Fruit fly (Drosophila melanogaster) whole organism, embryonic: ENCODE measurements around the gene Epp.
A peak's percentile ranks its signal among the peaks of the same experiment; 100 is the strongest.

Experiments used
- Aef1 ChIP-seq: fragments of 200-800 bp; sonication (Bioruptor generic); IDR thresholded peaks from 3 replicates; pipeline ENCODE4 v1.3.6; 2022; ENCODE audit warnings: missing biosample characterization, missing genetic modification characterization
- Atf6 ChIP-seq: fragments of 200-800 bp; sonication (Bioruptor generic); IDR thresholded peaks from 2 replicates; pipeline ENCODE4 v1.3.6; 2022; ENCODE audit warnings: missing biosample characterization, missing genetic modification characterization
- Bgb ChIP-seq: fragments of 200-800 bp; sonication (Bioruptor generic); IDR thresholded peaks from 2 replicates; pipeline ENCODE4 v1.3.6; 2022; ENCODE audit warnings: missing biosample characterization, missing genetic modification characterization; ENCODE audit not compliant: partially characterized antibody
- C15 ChIP-seq: fragments of 200-800 bp; sonication (Bioruptor generic); IDR thresholded peaks from 3 replicates; pipeline ENCODE4 v1.3.6; 2022; ENCODE audit warnings: missing biosample characterization, missing genetic modification characterization
- CG10565 ChIP-seq: fragments of 200-800 bp; sonication (Bioruptor generic); optimal IDR thresholded peaks from 3 replicates; lab custom pipeline; 2016; ENCODE audit warnings: missing biosample characterization, mild to moderate bottlenecking, missing genetic modification characterization
- CG10654 ChIP-seq: fragments of 200-800 bp; sonication (Bioruptor generic); optimal IDR thresholded peaks from 2 replicates; lab custom pipeline; 2016; ENCODE audit warnings: missing biosample characterization, missing genetic modification characterization
- CG11560 ChIP-seq: fragments of 200-800 bp; sonication (Bioruptor generic); IDR thresholded peaks from 3 replicates; pipeline ENCODE4 v1.3.6; 2022; ENCODE audit warnings: missing biosample characterization, missing genetic modification characterization
- CG11696 ChIP-seq: fragments of 200-800 bp; sonication (Bioruptor generic); IDR thresholded peaks from 2 replicates; pipeline ENCODE4 v1.3.6; 2022; ENCODE audit warnings: missing biosample characterization, missing genetic modification characterization
- CG12071 ChIP-seq: fragments of 200-800 bp; sonication (Bioruptor generic); optimal IDR thresholded peaks from 3 replicates; lab custom pipeline; 2018; ENCODE audit warnings: missing biosample characterization, mild to moderate bottlenecking, missing genetic modification characterization
- CG12659 ChIP-seq: fragments of 200-800 bp; sonication (Bioruptor generic); optimal IDR thresholded peaks from 3 replicates; lab custom pipeline; 2017; ENCODE audit warnings: mild to moderate bottlenecking, missing biosample characterization, missing genetic modification reagents, missing genetic modification characterization
- CG13424 ChIP-seq: fragments of 200-800 bp; sonication (Bioruptor generic); optimal IDR thresholded peaks from 2 replicates; lab custom pipeline; 2019; ENCODE audit warnings: missing biosample characterization, mild to moderate bottlenecking, missing genetic modification characterization, moderate library complexity
- CG14441 ChIP-seq: fragments of 200-800 bp; sonication (Bioruptor generic); IDR thresholded peaks from 2 replicates; pipeline ENCODE4 v1.3.6; 2022; ENCODE audit warnings: missing biosample characterization, missing genetic modification characterization
- CG18619 ChIP-seq: fragments of 200-800 bp; sonication (Bioruptor generic); optimal IDR thresholded peaks from 3 replicates; lab custom pipeline; 2017; ENCODE audit warnings: missing biosample characterization, mild to moderate bottlenecking, missing genetic modification characterization
- CG18764 ChIP-seq: fragments of 200-800 bp; sonication (Bioruptor generic); optimal IDR thresholded peaks from 3 replicates; lab custom pipeline; 2016; ENCODE audit warnings: missing biosample characterization, missing genetic modification characterization
- CG3163 ChIP-seq: fragments of 200-800 bp; sonication (Bioruptor generic); optimal IDR thresholded peaks from 3 replicates; lab custom pipeline; 2016; ENCODE audit warnings: missing biosample characterization, missing genetic modification characterization
- CG32532 ChIP-seq: fragments of 200-800 bp; sonication (Bioruptor generic); IDR thresholded peaks from 2 replicates; pipeline ENCODE4 v1.3.6; 2022; ENCODE audit warnings: missing biosample characterization, missing genetic modification characterization
- CG34376 ChIP-seq: fragments of 200-800 bp; sonication (Bioruptor generic); optimal IDR thresholded peaks from 2 replicates; lab custom pipeline; 2018; ENCODE audit warnings: missing biosample characterization, mild to moderate bottlenecking, missing genetic modification characterization
- CG3838 ChIP-seq: fragments of 200-800 bp; sonication (Bioruptor generic); optimal IDR thresholded peaks from 3 replicates; lab custom pipeline; 2016; ENCODE audit warnings: missing biosample characterization, missing genetic modification characterization
- CG3995 ChIP-seq: fragments of 200-800 bp; sonication (Bioruptor generic); optimal IDR thresholded peaks from 3 replicates; lab custom pipeline; 2016; ENCODE audit warnings: missing biosample characterization, missing genetic modification characterization
- CG4328 ChIP-seq: fragments of 200-800 bp; sonication (Bioruptor generic); optimal IDR thresholded peaks from 3 replicates; lab custom pipeline; 2017; ENCODE audit warnings: missing biosample characterization, missing genetic modification reagents, missing genetic modification characterization
- CG6254 ChIP-seq: fragments of 200-800 bp; sonication (Bioruptor generic); optimal IDR thresholded peaks from 3 replicates; lab custom pipeline; 2017; ENCODE audit warnings: mild to moderate bottlenecking, missing biosample characterization, missing genetic modification reagents, missing genetic modification characterization
- CG7839 ChIP-seq: fragments of 200-800 bp; sonication (Bioruptor generic); optimal IDR thresholded peaks from 3 replicates; lab custom pipeline; 2018; ENCODE audit warnings: missing biosample characterization, mild to moderate bottlenecking, missing genetic modification characterization, moderate library complexity
- CG9817 ChIP-seq: fragments of 200-800 bp; sonication (Bioruptor generic); optimal IDR thresholded peaks from 2 replicates; lab custom pipeline; 2018; ENCODE audit warnings: missing biosample characterization, mild to moderate bottlenecking, missing genetic modification characterization, moderate library complexity
- CG9932 ChIP-seq: fragments of 200-800 bp; sonication (Bioruptor generic); IDR thresholded peaks from 2 replicates; pipeline ENCODE4 v1.3.6; 2022; ENCODE audit warnings: missing biosample characterization, missing genetic modification characterization
- Dip2 ChIP-seq: fragments of 200-800 bp; sonication (Bioruptor generic); IDR thresholded peaks from 2 replicates; pipeline ENCODE4 v1.3.6; 2022; ENCODE audit warnings: missing biosample characterization, missing genetic modification characterization
- Elba2 ChIP-seq: fragments of 200-800 bp; sonication (Bioruptor generic); optimal IDR thresholded peaks from 3 replicates; lab custom pipeline; 2016; ENCODE audit warnings: missing biosample characterization, missing genetic modification characterization
- HmgZ ChIP-seq: fragments of 200-800 bp; sonication (Bioruptor generic); optimal IDR thresholded peaks from 2 replicates; lab custom pipeline; 2018; ENCODE audit warnings: missing biosample characterization, mild to moderate bottlenecking, missing genetic modification characterization
- Hr3 ChIP-seq: fragments of 200-800 bp; sonication (Bioruptor generic); optimal IDR thresholded peaks from 3 replicates; lab custom pipeline; 2016; ENCODE audit warnings: missing biosample characterization, missing genetic modification characterization
- Hr39 ChIP-seq: fragments of >200 bp; optimal IDR thresholded peaks from 2 replicates; lab custom pipeline; 2017
- Hsf ChIP-seq: fragments of 200-800 bp; sonication (Bioruptor generic); optimal IDR thresholded peaks from 3 replicates; lab custom pipeline; 2016; ENCODE audit warnings: missing biosample characterization, missing genetic modification characterization
- Jarid2 ChIP-seq: fragments of 200-800 bp; sonication (Bioruptor generic); optimal IDR thresholded peaks from 3 replicates; lab custom pipeline; 2017; ENCODE audit warnings: mild to moderate bottlenecking, missing biosample characterization, missing genetic modification reagents, missing genetic modification characterization
- Myb ChIP-seq: fragments of 200-800 bp; sonication (Bioruptor generic); optimal IDR thresholded peaks from 2 replicates; lab custom pipeline; 2016; ENCODE audit warnings: missing biosample characterization, missing genetic modification characterization
- Ptx1 ChIP-seq: fragments of 200-800 bp; sonication (Bioruptor generic); IDR thresholded peaks from 2 replicates; pipeline ENCODE4 v1.3.6; 2022; ENCODE audit warnings: missing biosample characterization, missing genetic modification characterization
- Side ChIP-seq: fragments of 200-800 bp; sonication (Bioruptor generic); optimal IDR thresholded peaks from 2 replicates; lab custom pipeline; 2016; ENCODE audit warnings: missing biosample characterization, missing genetic modification characterization
- az2 ChIP-seq: fragments of 200-800 bp; sonication (Bioruptor generic); optimal IDR thresholded peaks from 3 replicates; lab custom pipeline; 2016; ENCODE audit warnings: missing biosample characterization, missing genetic modification characterization
- bowl ChIP-seq: fragments of 200-800 bp; sonication (Bioruptor generic); IDR thresholded peaks from 2 replicates; pipeline ENCODE4 v1.3.6; 2022; ENCODE audit warnings: missing biosample characterization, missing genetic modification characterization
- dan ChIP-seq: fragments of 200-800 bp; sonication (Bioruptor generic); IDR thresholded peaks from 2 replicates; pipeline ENCODE4 v1.3.6; 2022; ENCODE audit warnings: missing biosample characterization, missing genetic modification characterization
- dpn ChIP-seq, 2 experiments: fragments of 200-800 bp; sonication (Bioruptor generic); optimal IDR thresholded peaks; 3 replicates each; lab custom pipeline; 2016; ENCODE audit warnings: missing biosample characterization in 2 of 2, missing genetic modification characterization in 2 of 2
- dysf ChIP-seq: fragments of 200-800 bp; sonication (Bioruptor generic); IDR thresholded peaks from 3 replicates; pipeline ENCODE4 v1.3.6; 2022; ENCODE audit warnings: missing biosample characterization, missing genetic modification characterization
- gsb ChIP-seq: fragments of 200-800 bp; sonication (Bioruptor generic); IDR thresholded peaks from 2 replicates; pipeline ENCODE4 v1.3.6; 2022; ENCODE audit warnings: missing biosample characterization, missing genetic modification characterization
- inv ChIP-seq: fragments of 200-800 bp; sonication (Bioruptor generic); IDR thresholded peaks from 2 replicates; pipeline ENCODE4 v1.3.6; 2022; ENCODE audit warnings: missing biosample characterization, missing genetic modification characterization; ENCODE audit not compliant: partially characterized antibody
- mam ChIP-seq: fragments of 200-800 bp; sonication (Bioruptor generic); optimal IDR thresholded peaks from 3 replicates; lab custom pipeline; 2016; ENCODE audit warnings: missing biosample characterization, missing genetic modification characterization
- nau ChIP-seq: fragments of 200-800 bp; sonication (Bioruptor generic); optimal IDR thresholded peaks from 3 replicates; lab custom pipeline; 2017; ENCODE audit warnings: missing biosample characterization, mild to moderate bottlenecking, missing genetic modification characterization, missing genetic modification reagents
- peb ChIP-seq: fragments of 200-800 bp; sonication (Bioruptor generic); IDR thresholded peaks from 2 replicates; pipeline ENCODE4 v1.3.6; 2022; ENCODE audit warnings: missing biosample characterization, missing genetic modification characterization
- ro ChIP-seq: fragments of 200-800 bp; sonication (Bioruptor generic); IDR thresholded peaks from 2 replicates; pipeline ENCODE4 v1.3.6; 2022; ENCODE audit warnings: missing biosample characterization, missing genetic modification characterization
- schlank ChIP-seq: fragments of 200-800 bp; sonication (Bioruptor generic); optimal IDR thresholded peaks from 2 replicates; lab custom pipeline; 2018; ENCODE audit warnings: missing biosample characterization, mild to moderate bottlenecking, missing genetic modification characterization
- so ChIP-seq: fragments of 200-800 bp; sonication (Bioruptor generic); IDR thresholded peaks from 3 replicates; pipeline ENCODE4 v1.3.6; 2022; ENCODE audit warnings: missing biosample characterization, missing genetic modification characterization
- sug ChIP-seq: fragments of 200-800 bp; optimal IDR thresholded peaks from 2 replicates; lab custom pipeline; 2019; ENCODE audit warnings: missing biosample characterization, mild to moderate bottlenecking, missing genetic modification characterization, moderate library complexity
- tgo ChIP-seq: fragments of 200-800 bp; sonication (Bioruptor generic); IDR thresholded peaks from 3 replicates; pipeline ENCODE4 v1.3.6; 2022; ENCODE audit warnings: missing biosample characterization, missing genetic modification characterization
- trem ChIP-seq: fragments of 200-800 bp; optimal IDR thresholded peaks from 3 replicates; lab custom pipeline; 2019; ENCODE audit warnings: missing biosample characterization, mild to moderate bottlenecking, missing genetic modification characterization, moderate library complexity
- tup ChIP-seq: fragments of 200-800 bp; sonication (Bioruptor generic); optimal IDR thresholded peaks from 2 replicates; lab custom pipeline; 2016; ENCODE audit warnings: missing biosample characterization, mild to moderate bottlenecking, missing genetic modification characterization, moderate library complexity
- vfl ChIP-seq: fragments of 200-800 bp; sonication (Bioruptor generic); optimal IDR thresholded peaks from 2 replicates; lab custom pipeline; 2016; ENCODE audit warnings: missing biosample characterization, missing genetic modification characterization
- wdn ChIP-seq: fragments of 200-800 bp; sonication (Bioruptor generic); IDR thresholded peaks from 2 replicates; pipeline ENCODE4 v1.3.6; 2022; ENCODE audit warnings: missing biosample characterization, missing genetic modification characterization

Epp gene

dm6 chr3R:23969449-23969848 is 23.3 kb downstream of the Epp start (continued):
- no peak for TF ChIP-seq inv (GFP tag; lab: Robert Waterston, UW)
- TF ChIP-seq CG14441 (GFP tag; lab: Robert Waterston, UW) = peak; percentile 72
- peak; percentile 33; the same call in 1 of the 2 replicates for TF ChIP-seq wdn
- peak; percentile 43; the same call in 2 of the 3 replicates for TF ChIP-seq Aef1
- no peak for TF ChIP-seq ro (GFP tag; lab: Robert Waterston, UW)
- TF ChIP-seq CG4328 (GFP tag; lab: Kevin White, UChicago) = peak; percentile 9
- no peak for TF ChIP-seq Bgb (GFP tag; lab: Robert Waterston, UW)
- peak; percentile 67 for TF ChIP-seq CG7839 (tag; lab: Kevin White, UChicago)
- no peak for TF ChIP-seq peb (GFP tag; lab: Robert Waterston, UW)
- TF ChIP-seq CG18619 = peak; percentile 31
- peak; percentile 5 for TF ChIP-seq az2 (GFP tag; lab: Kevin White, UChicago)
- TF ChIP-seq CG10565 (GFP tag; lab: Kevin White, UChicago) = no peak
- TF ChIP-seq CG3163 (GFP tag; lab: Kevin White, UChicago) = no peak
- no peak for TF ChIP-seq CG11696 (GFP tag; lab: Robert Waterston, UW)
- no peak for TF ChIP-seq so (GFP tag; lab: Robert Waterston, UW)
- no peak for TF ChIP-seq CG18764 (GFP tag; lab: Kevin White, UChicago)
- TF ChIP-seq Ptx1 = peak; percentile 79
- no peak for TF ChIP-seq bowl (GFP tag; lab: Robert Waterston, UW)
- TF ChIP-seq mam (GFP tag; lab: Kevin White, UChicago) = no peak
- TF ChIP-seq CG12659 = peak; percentile 53
- no peak for TF ChIP-seq Elba2
- TF ChIP-seq CG9932 (GFP tag; lab: Robert Waterston, UW) = peak; percentile 60
- TF ChIP-seq Side = no peak
- TF ChIP-seq Myb (GFP tag; lab: Kevin White, UChicago) = no peak
- no peak for TF ChIP-seq tup
- TF ChIP-seq CG10654 (GFP tag; lab: Kevin White, UChicago) = no peak
- TF ChIP-seq tgo = peak; percentile 76
- TF ChIP-seq gsb = 0 out of 2 replicates have a peak, but pooled peaks have one; percentile 20
- TF ChIP-seq sug (tag; lab: Kevin White, UChicago) = peak; percentile 51
- no peak for TF ChIP-seq CG3995 (GFP tag; lab: Kevin White, UChicago)
- TF ChIP-seq CG12071 (GFP tag; lab: Kevin White, UChicago) = no peak
- no peak for TF ChIP-seq CG6254 (GFP tag; lab: Kevin White, UChicago)
- no peak for TF ChIP-seq schlank (tag; lab: Kevin White, UChicago)
- TF ChIP-seq HmgZ = no peak
- peak; percentile 70 for TF ChIP-seq CG9817 (tag; lab: Kevin White, UChicago)
- TF ChIP-seq CG3838 = no peak
- peak; percentile 76 for TF ChIP-seq dysf (GFP tag; lab: Robert Waterston, UW)
- no peak for TF ChIP-seq Dip2 (GFP tag; lab: Robert Waterston, UW)
- 0 out of 3 replicates have a peak, but pooled peaks have one; percentile 32 for TF ChIP-seq C15 (GFP tag; lab: Robert Waterston, UW)
- TF ChIP-seq vfl = no peak
- TF ChIP-seq trem (tag; lab: Kevin White, UChicago) = no peak
- TF ChIP-seq Jarid2 (GFP tag; lab: Kevin White, UChicago) = no peak
- TF ChIP-seq CG13424 (tag; lab: Kevin White, UChicago) = peak; percentile 78
- TF ChIP-seq CG11560 (tag; lab: Robert Waterston, UW) = no peak
- peak; percentile 33 for TF ChIP-seq Hr3
- TF ChIP-seq Atf6 (GFP tag; lab: Robert Waterston, UW) = peak; percentile 66
- no peak for TF ChIP-seq nau (GFP tag; lab: Kevin White, UChicago)
- peak in 1 of 2 experiments; percentile 16 for TF ChIP-seq dpn (GFP tag; optimal IDR thresholded peaks at IDR 0.05; lab: Kevin White, UChicago)
- TF ChIP-seq Hsf (GFP tag; lab: Kevin White, UChicago) = no peak
- no peak for TF ChIP-seq dan (GFP tag; lab: Robert Waterston, UW)
- TF ChIP-seq CG34376 (GFP tag; lab: Kevin White, UChicago) = no peak
- peak; percentile 64 for TF ChIP-seq CG32532 (GFP tag; lab: Robert Waterston, UW)
- TF ChIP-seq Hr39 = no peak
